Worm (Caenorhabditis elegans): ENCODE data around the gene cas-1.

ce11 chrX:16782797-16783259 lies 30.6 kb downstream of the cas-1 start, which contains the start of gene T01C8.3:
- TF ChIP-seq ref-1 (GFP tag; conservative IDR thresholded peaks at IDR 0.05): no peak
- no peak for TF ChIP-seq klf-2 (GFP tag; conservative IDR thresholded peaks at IDR 0.05)
- no peak for TF ChIP-seq ztf-29 (GFP tag; IDR thresholded peaks at IDR 0.05)
- no peak for TF ChIP-seq med-1 (GFP tag; optimal IDR thresholded peaks at IDR 0.05; ENCODE audit: insufficient read depth)
- no peak for TF ChIP-seq flt-1 (GFP tag; IDR thresholded peaks at IDR 0.05)
- TF ChIP-seq T22C8.4 (GFP tag; IDR thresholded peaks at IDR 0.05): no peak
- TF ChIP-seq tab-1 (GFP tag; IDR thresholded peaks at IDR 0.05): no peak

Measured in whole organism, midembryonic.